Worm (Caenorhabditis elegans): ENCODE data around the gene B0285.6.

ce11 chrIII:4356384-4356783 is 6.5 kb downstream of the B0285.6 start, which contains the start of gene mnp-1:
- TF ChIP-seq nhr-11 (tag; optimal IDR thresholded peaks at IDR 0.05) (no peak), egl-27 (tag; optimal IDR thresholded peaks at IDR 0.05) (no peak), fos-1 (tag; optimal IDR thresholded peaks at IDR 0.05) (no peak), nhr-76 (tag; optimal IDR thresholded peaks at IDR 0.05) (no peak), ZK546.5 (tag; optimal IDR thresholded peaks at IDR 0.05) (no peak), skn-1 (tag; optimal IDR thresholded peaks at IDR 0.05) (no peak), nhr-67 (tag; optimal IDR thresholded peaks at IDR 0.05) (no peak), mml-1 (tag; optimal IDR thresholded peaks at IDR 0.05) (no peak), nhr-12 (tag; optimal IDR thresholded peaks at IDR 0.05) (no peak)
